Worm (Caenorhabditis elegans) whole organism, late embryonic: ENCODE measurements around the gene nhr-27.

Experiments used
- ama-1 ChIP-seq: fragments of 150-350 bp; optimal IDR thresholded peaks from 2 replicates; lab custom pipeline; 2014
- ceh-22 ChIP-seq: sonication (generic microtip); optimal IDR thresholded peaks from 2 replicates; lab custom pipeline; 2017; ENCODE audit warnings: missing biosample characterization, missing genetic modification characterization
- nhr-11 ChIP-seq: fragments of 150-350 bp; optimal IDR thresholded peaks from 2 replicates; lab custom pipeline; 2014; ENCODE audit warnings: missing biosample characterization, missing genetic modification characterization

DNA sequence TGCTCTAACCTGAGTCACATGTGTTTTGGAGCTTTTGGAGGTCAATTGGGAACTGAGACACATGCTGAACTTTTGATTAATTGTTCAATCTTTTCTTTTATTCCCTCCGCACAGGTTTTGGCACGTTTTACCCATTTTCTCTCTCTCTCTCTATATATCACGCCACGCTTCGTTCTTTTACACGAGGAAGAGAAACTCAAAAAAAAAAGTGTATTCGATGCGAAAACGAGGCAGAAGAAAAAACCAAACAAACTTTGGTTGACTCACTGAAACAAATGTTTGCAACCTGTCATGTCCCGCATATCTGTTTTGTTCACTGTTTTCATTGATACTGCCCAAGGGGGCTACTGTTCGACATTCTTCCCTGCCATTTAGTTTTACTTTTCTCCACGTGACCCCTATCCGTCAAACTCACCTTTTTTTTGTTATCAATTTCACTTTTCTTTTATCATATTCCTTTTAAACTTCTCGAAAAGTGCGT is 46.8 kb downstream of the nhr-27 start:
- no peak for TF ChIP-seq ceh-22 (tag; lab: Kevin White, UChicago)
- no peak for TF ChIP-seq nhr-11 (tag; lab: Kevin White, UChicago)
- no peak for TF ChIP-seq ama-1 (lab: Kevin White, UChicago)
